Fruit fly (Drosophila melanogaster) S2 (cell line): ENCODE data around the gene CG42353.

Source experiments
- CG8478 ChIP-seq: fragments of >200 bp; optimal IDR thresholded peaks from 2 replicates; lab custom pipeline; 2018
- CTCF ChIP-seq, 2 experiments: fragments of >200 bp; optimal IDR thresholded peaks; 2 replicates each; lab custom pipeline; 2018

DNA sequence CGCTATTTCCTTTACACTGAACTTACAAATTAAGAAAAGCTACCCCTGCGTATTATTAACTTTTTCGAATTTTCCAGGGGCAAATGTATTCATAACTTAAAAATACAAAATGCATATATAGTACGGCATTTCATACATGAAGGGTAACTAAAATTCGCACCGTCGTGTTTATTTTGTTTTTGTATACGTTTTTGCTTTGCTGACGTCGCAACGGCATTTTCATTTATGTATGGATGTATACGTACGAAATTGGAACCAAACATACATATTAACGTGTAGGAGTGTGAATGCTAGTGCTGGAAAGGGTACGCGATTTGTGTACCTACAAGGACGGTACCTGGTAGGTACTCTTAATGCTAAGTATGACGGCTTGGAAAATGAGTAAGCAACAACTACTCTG is 32.6 kb downstream of the CG42353 start:
- TF ChIP-seq CTCF (optimal IDR thresholded peaks at IDR 0.05; lab: Kevin White, UChicago) (no peak), CG8478 (lab: Kevin White, UChicago) (no peak)
